Fruit fly (Drosophila melanogaster) whole organism, prepupa: ENCODE results near the gene Ifrd1.

Experiments
- CG10631 ChIP-seq: fragments of 200-800 bp; sonication (Bioruptor generic); optimal IDR thresholded peaks from 2 replicates; lab custom pipeline; 2016; ENCODE audit warnings: missing biosample characterization, missing genetic modification characterization
- CG11902 ChIP-seq: fragments of 200-800 bp; sonication (Bioruptor generic); optimal IDR thresholded peaks from 3 replicates; lab custom pipeline; 2016; ENCODE audit warnings: missing biosample characterization, missing genetic modification characterization
- CG15336 ChIP-seq: fragments of 200-800 bp; sonication (Bioruptor generic); IDR thresholded peaks from 2 replicates; pipeline ENCODE4 v1.3.6; 2022; ENCODE audit warnings: missing biosample characterization, missing genetic modification characterization
- CG31627 ChIP-seq: fragments of 200-800 bp; sonication (Bioruptor generic); optimal IDR thresholded peaks from 3 replicates; lab custom pipeline; 2016; ENCODE audit warnings: missing biosample characterization, missing genetic modification characterization
- CG32006 ChIP-seq: fragments of 200-800 bp; sonication (Bioruptor generic); optimal IDR thresholded peaks from 3 replicates; lab custom pipeline; 2017; ENCODE audit warnings: missing biosample characterization, mild to moderate bottlenecking, missing genetic modification characterization
- CG34406 ChIP-seq: fragments of 200-800 bp; sonication (Bioruptor generic); optimal IDR thresholded peaks from 3 replicates; lab custom pipeline; 2016; ENCODE audit warnings: missing biosample characterization, missing genetic modification characterization
- CG3919 ChIP-seq: fragments of 200-800 bp; sonication (Bioruptor generic); optimal IDR thresholded peaks from 3 replicates; lab custom pipeline; 2016; ENCODE audit warnings: missing biosample characterization, missing genetic modification characterization
- CG6163 ChIP-seq: fragments of 200-800 bp; sonication (Bioruptor generic); IDR thresholded peaks from 3 replicates; pipeline ENCODE4 v1.3.6; 2022; ENCODE audit warnings: missing biosample characterization, missing genetic modification characterization
- CG6276 ChIP-seq: fragments of 200-800 bp; sonication (Bioruptor generic); optimal IDR thresholded peaks from 2 replicates; lab custom pipeline; 2017; ENCODE audit warnings: missing biosample characterization, mild to moderate bottlenecking, missing genetic modification characterization
- CG6808 ChIP-seq: fragments of 200-800 bp; sonication (Bioruptor generic); optimal IDR thresholded peaks from 3 replicates; lab custom pipeline; 2017; ENCODE audit warnings: missing biosample characterization, missing genetic modification characterization, mild to moderate bottlenecking, moderate library complexity, missing genetic modification reagents
- CG8119 ChIP-seq: fragments of 200-800 bp; sonication (Bioruptor generic); IDR thresholded peaks from 3 replicates; pipeline ENCODE4 v1.3.6; 2022; ENCODE audit warnings: missing biosample characterization, missing genetic modification characterization
- CG8319 ChIP-seq: fragments of 200-800 bp; sonication (Bioruptor generic); optimal IDR thresholded peaks from 3 replicates; lab custom pipeline; 2016; ENCODE audit warnings: missing biosample characterization, missing genetic modification characterization
- Eip78C ChIP-seq: fragments of 200-800 bp; sonication (Bioruptor generic); peaks from one replicate; lab custom pipeline; 2016; ENCODE audit warnings: missing biosample characterization, missing genetic modification characterization
- Ets21C ChIP-seq: fragments of 200-800 bp; sonication (Bioruptor generic); optimal IDR thresholded peaks from 3 replicates; lab custom pipeline; 2016; ENCODE audit warnings: missing biosample characterization, missing genetic modification characterization
- Ets96B ChIP-seq: fragments of 200-800 bp; optimal IDR thresholded peaks from 2 replicates; lab custom pipeline; 2019; ENCODE audit warnings: missing biosample characterization, mild to moderate bottlenecking, missing genetic modification characterization, moderate library complexity
- Hr4 ChIP-seq: fragments of 200-800 bp; sonication (Bioruptor generic); optimal IDR thresholded peaks from 3 replicates; lab custom pipeline; 2016; ENCODE audit warnings: missing biosample characterization, missing genetic modification characterization
- Lpt ChIP-seq: fragments of 200-800 bp; sonication (Bioruptor generic); optimal IDR thresholded peaks from 3 replicates; lab custom pipeline; 2016; ENCODE audit warnings: missing biosample characterization, missing genetic modification characterization
- Met ChIP-seq: fragments of 200-800 bp; sonication (Bioruptor generic); optimal IDR thresholded peaks from 3 replicates; lab custom pipeline; 2016; ENCODE audit warnings: missing biosample characterization, missing genetic modification characterization
- Smox ChIP-seq: fragments of 200-800 bp; sonication (Bioruptor generic); optimal IDR thresholded peaks from 3 replicates; lab custom pipeline; 2016; ENCODE audit warnings: missing biosample characterization, missing genetic modification characterization
- Sox102F ChIP-seq: fragments of 200-800 bp; sonication (Bioruptor generic); optimal IDR thresholded peaks from 2 replicates; lab custom pipeline; 2016; ENCODE audit warnings: missing biosample characterization, mild to moderate bottlenecking, missing genetic modification characterization
- Sox14 ChIP-seq: fragments of 200-800 bp; sonication (Bioruptor generic); optimal IDR thresholded peaks from 3 replicates; lab custom pipeline; 2016; ENCODE audit warnings: missing biosample characterization, missing genetic modification characterization
- achi ChIP-seq: fragments of 200-800 bp; sonication (Bioruptor generic); optimal IDR thresholded peaks from 3 replicates; lab custom pipeline; 2016; ENCODE audit warnings: missing biosample characterization, missing genetic modification characterization
- acj6 ChIP-seq: fragments of 200-800 bp; sonication (Bioruptor generic); optimal IDR thresholded peaks from 3 replicates; lab custom pipeline; 2016; ENCODE audit warnings: missing biosample characterization, missing genetic modification characterization
- dsx ChIP-seq: fragments of 200-800 bp; optimal IDR thresholded peaks from 3 replicates; lab custom pipeline; 2019; ENCODE audit warnings: missing biosample characterization, mild to moderate bottlenecking, missing genetic modification characterization, moderate library complexity; ENCODE audit not compliant: poor library complexity, severe bottlenecking
- eg ChIP-seq: fragments of 200-800 bp; sonication (Bioruptor generic); IDR thresholded peaks from 3 replicates; pipeline ENCODE4 v1.3.6; 2022; ENCODE audit warnings: missing biosample characterization, missing genetic modification characterization
- esn ChIP-seq: fragments of 200-800 bp; sonication (Bioruptor generic); optimal IDR thresholded peaks from 2 replicates; lab custom pipeline; 2016; ENCODE audit warnings: missing biosample characterization, mild to moderate bottlenecking, missing genetic modification characterization, moderate library complexity
- fd85E ChIP-seq: fragments of 200-800 bp; sonication (Bioruptor generic); optimal IDR thresholded peaks from 3 replicates; lab custom pipeline; 2016; ENCODE audit warnings: missing biosample characterization, missing genetic modification characterization
- fkh ChIP-seq: fragments of 200-800 bp; sonication (Bioruptor generic); optimal IDR thresholded peaks from 3 replicates; lab custom pipeline; 2017; ENCODE audit warnings: missing biosample characterization, mild to moderate bottlenecking, missing genetic modification characterization, moderate library complexity
- lz ChIP-seq: fragments of 200-800 bp; sonication (Bioruptor generic); optimal IDR thresholded peaks from 3 replicates; lab custom pipeline; 2016; ENCODE audit warnings: missing biosample characterization, missing genetic modification characterization
- pdm3 ChIP-seq: fragments of 200-800 bp; sonication (Bioruptor generic); optimal IDR thresholded peaks from 3 replicates; lab custom pipeline; 2016; ENCODE audit warnings: missing biosample characterization, missing genetic modification characterization
- salr ChIP-seq, 2 experiments: fragments of 200-800 bp; sonication (Bioruptor generic); optimal IDR thresholded peaks; 3 replicates each; lab custom pipeline; 2016 to 2018; ENCODE audit warnings: missing biosample characterization in 2 of 2, missing genetic modification characterization in 2 of 2, mild to moderate bottlenecking in 1 of 2
- svp ChIP-seq: fragments of 200-800 bp; sonication (Bioruptor generic); peaks from one replicate; lab custom pipeline; 2016; ENCODE audit warnings: missing biosample characterization, missing genetic modification characterization

The Ifrd1 gene

dm6 chr2L:2855773-2856615 is 18.3 kb downstream of the Ifrd1 start, which contains the start of the genes CG3104 and RpS21 (continued):
- TF ChIP-seq Met (GFP tag; lab: Kevin White, UChicago) (peak; percentile 71), svp (GFP tag; lab: Kevin White, UChicago) (peak; percentile 70), eg (GFP tag; lab: Robert Waterston, UW) (peak; percentile 83), CG32006 (GFP tag; lab: Kevin White, UChicago) (peak; percentile 46), CG31627 (GFP tag; lab: Kevin White, UChicago) (peak; percentile 85), CG34406 (GFP tag; lab: Kevin White, UChicago) (peak; percentile 56), CG10631 (GFP tag; lab: Kevin White, UChicago) (peak; percentile 54), CG6163 (GFP tag; lab: Robert Waterston, UW) (peak; percentile 89), CG3919 (GFP tag; lab: Kevin White, UChicago) (peak; percentile 81), Sox102F (peak; percentile 62), esn (GFP tag; lab: Kevin White, UChicago) (peak; percentile 76), Lpt (GFP tag; lab: Kevin White, UChicago) (peak; percentile 46), CG6808 (peak; percentile 56), CG8319 (GFP tag; lab: Kevin White, UChicago) (peak; percentile 51)
- TF ChIP-seq, all 60 proteins: peak for 56

DNA sequence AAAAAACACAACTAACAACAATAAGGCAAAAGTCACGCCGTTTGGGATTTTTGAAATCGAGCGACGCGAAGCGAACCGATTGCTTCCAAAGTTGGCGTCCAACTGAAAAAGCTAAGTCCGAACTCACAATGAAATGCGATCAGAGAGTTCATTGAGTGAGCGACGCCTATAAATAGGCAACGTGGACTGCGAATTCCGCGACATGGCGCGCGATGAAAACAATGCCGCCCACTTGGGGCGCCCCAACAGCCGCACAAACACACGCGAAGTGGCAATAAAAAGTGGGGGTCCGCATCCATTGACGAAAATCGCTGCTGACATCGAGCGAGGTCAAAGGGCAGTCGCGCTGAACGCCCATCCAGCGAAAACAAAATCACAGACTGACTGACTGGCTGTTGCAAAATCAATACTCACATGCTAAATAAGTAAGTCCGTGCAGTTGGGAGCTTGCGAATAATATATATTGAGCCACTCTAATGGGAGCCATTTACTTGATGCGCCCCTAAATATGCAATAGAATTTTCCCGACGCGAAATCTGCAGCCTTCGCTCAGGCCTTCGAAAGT is 19.0 kb downstream of the Ifrd1 start:
- TF ChIP-seq CG3919 (GFP tag; lab: Kevin White, UChicago), result no peak
- peak; percentile 76 for TF ChIP-seq svp (GFP tag; lab: Kevin White, UChicago)
- peak; percentile 52; the same call in 2 of the 3 replicates for TF ChIP-seq CG8119 (GFP tag; lab: Robert Waterston, UW)
- no peak for TF ChIP-seq fd85E (GFP tag; lab: Kevin White, UChicago)
- TF ChIP-seq acj6 (GFP tag; lab: Kevin White, UChicago), result peak; percentile 13

- TF ChIP-seq Met (GFP tag; lab: Kevin White, UChicago) (no peak), CG15336 (GFP tag; lab: Robert Waterston, UW) (peak; percentile 69), CG10631 (GFP tag; lab: Kevin White, UChicago) (no peak), CG8319 (GFP tag; lab: Kevin White, UChicago) (no peak), CG6808 (no peak), achi (peak; percentile 6), svp (GFP tag; lab: Kevin White, UChicago) (no peak), Eip78C (GFP tag; lab: Kevin White, UChicago) (peak; percentile 64), Sox14 (GFP tag; lab: Kevin White, UChicago) (no peak), Hr4 (peak; percentile 27), salr (GFP tag; optimal IDR thresholded peaks at IDR 0.05; lab: Kevin White, UChicago) (no peak), CG11902 (no peak), pdm3 (GFP tag; lab: Kevin White, UChicago) (no peak), Ets96B (tag; lab: Kevin White, UChicago) (no peak), acj6 (GFP tag; lab: Kevin White, UChicago) (peak; percentile 19), dsx (GFP tag; lab: Kevin White, UChicago) (no peak), CG6276 (GFP tag; lab: Kevin White, UChicago) (peak; percentile 24), fkh (no peak), lz (GFP tag; lab: Kevin White, UChicago) (no peak), Ets21C (GFP tag; lab: Kevin White, UChicago) (no peak), CG32006 (GFP tag; lab: Kevin White, UChicago) (peak; percentile 62), CG8119 (GFP tag; lab: Robert Waterston, UW) (peak; percentile 64), Smox (GFP tag; lab: Kevin White, UChicago) (no peak)
These were observed 22.7 kb downstream of the Ifrd1 start for dm6 chr2L:2851589-2851988.
